Fruit fly (Drosophila melanogaster) whole organism, prepupa: ENCODE measurements around the gene CG15387.

Experiments
- Blimp-1 ChIP-seq: fragments of 200-800 bp; sonication (Bioruptor generic); optimal IDR thresholded peaks from 3 replicates; lab custom pipeline; 2017; ENCODE audit warnings: missing biosample characterization, missing genetic modification characterization, mild to moderate bottlenecking, moderate library complexity, missing genetic modification reagents
- CG10631 ChIP-seq: fragments of 200-800 bp; sonication (Bioruptor generic); optimal IDR thresholded peaks from 2 replicates; lab custom pipeline; 2016; ENCODE audit warnings: missing biosample characterization, missing genetic modification characterization
- CG11294 ChIP-seq: fragments of 200-800 bp; sonication (Bioruptor generic); IDR thresholded peaks from 2 replicates; pipeline ENCODE4 v1.3.6; 2022; ENCODE audit warnings: missing biosample characterization, missing genetic modification characterization
- CG11762 ChIP-seq: fragments of 200-800 bp; sonication (Bioruptor generic); optimal IDR thresholded peaks from 3 replicates; lab custom pipeline; 2016; ENCODE audit warnings: missing biosample characterization, missing genetic modification characterization; ENCODE audit not compliant: insufficient read depth
- CG11902 ChIP-seq: fragments of 200-800 bp; sonication (Bioruptor generic); optimal IDR thresholded peaks from 3 replicates; lab custom pipeline; 2016; ENCODE audit warnings: missing biosample characterization, missing genetic modification characterization
- CG15336 ChIP-seq: fragments of 200-800 bp; sonication (Bioruptor generic); IDR thresholded peaks from 2 replicates; pipeline ENCODE4 v1.3.6; 2022; ENCODE audit warnings: missing biosample characterization, missing genetic modification characterization
- CG1621 ChIP-seq: fragments of 200-800 bp; sonication (Bioruptor generic); optimal IDR thresholded peaks from 3 replicates; lab custom pipeline; 2018; ENCODE audit warnings: missing biosample characterization, mild to moderate bottlenecking, missing genetic modification characterization
- CG3032 ChIP-seq: fragments of 200-800 bp; optimal IDR thresholded peaks from 2 replicates; lab custom pipeline; 2019; ENCODE audit warnings: missing biosample characterization, mild to moderate bottlenecking, missing genetic modification characterization, moderate library complexity
- CG31627 ChIP-seq: fragments of 200-800 bp; sonication (Bioruptor generic); optimal IDR thresholded peaks from 3 replicates; lab custom pipeline; 2016; ENCODE audit warnings: missing biosample characterization, missing genetic modification characterization
- CG32006 ChIP-seq: fragments of 200-800 bp; sonication (Bioruptor generic); optimal IDR thresholded peaks from 3 replicates; lab custom pipeline; 2017; ENCODE audit warnings: missing biosample characterization, mild to moderate bottlenecking, missing genetic modification characterization
- CG34406 ChIP-seq: fragments of 200-800 bp; sonication (Bioruptor generic); optimal IDR thresholded peaks from 3 replicates; lab custom pipeline; 2016; ENCODE audit warnings: missing biosample characterization, missing genetic modification characterization
- CG4318 ChIP-seq: fragments of 200-800 bp; sonication (Bioruptor generic); optimal IDR thresholded peaks from 3 replicates; lab custom pipeline; 2017; ENCODE audit warnings: missing biosample characterization, mild to moderate bottlenecking, missing genetic modification characterization
- CG6276 ChIP-seq: fragments of 200-800 bp; sonication (Bioruptor generic); optimal IDR thresholded peaks from 2 replicates; lab custom pipeline; 2017; ENCODE audit warnings: missing biosample characterization, mild to moderate bottlenecking, missing genetic modification characterization
- CG6808 ChIP-seq: fragments of 200-800 bp; sonication (Bioruptor generic); optimal IDR thresholded peaks from 3 replicates; lab custom pipeline; 2017; ENCODE audit warnings: missing biosample characterization, missing genetic modification characterization, mild to moderate bottlenecking, moderate library complexity, missing genetic modification reagents
- CG6854 ChIP-seq: fragments of 200-800 bp; sonication (Bioruptor generic); optimal IDR thresholded peaks from 2 replicates; lab custom pipeline; 2017; ENCODE audit warnings: missing biosample characterization, mild to moderate bottlenecking, missing genetic modification characterization
- CG7368 ChIP-seq: fragments of 200-800 bp; sonication (Bioruptor generic); optimal IDR thresholded peaks from 3 replicates; lab custom pipeline; 2016; ENCODE audit warnings: missing biosample characterization, missing genetic modification characterization
- CG8119 ChIP-seq: fragments of 200-800 bp; sonication (Bioruptor generic); IDR thresholded peaks from 3 replicates; pipeline ENCODE4 v1.3.6; 2022; ENCODE audit warnings: missing biosample characterization, missing genetic modification characterization
- CG8319 ChIP-seq: fragments of 200-800 bp; sonication (Bioruptor generic); optimal IDR thresholded peaks from 3 replicates; lab custom pipeline; 2016; ENCODE audit warnings: missing biosample characterization, missing genetic modification characterization
- CG8632 ChIP-seq: fragments of 200-800 bp; sonication (Bioruptor generic); optimal IDR thresholded peaks from 3 replicates; lab custom pipeline; 2016; ENCODE audit warnings: missing biosample characterization, missing genetic modification characterization
- CG9139 ChIP-seq: fragments of 200-800 bp; sonication (Bioruptor generic); optimal IDR thresholded peaks from 3 replicates; lab custom pipeline; 2017; ENCODE audit warnings: missing biosample characterization, mild to moderate bottlenecking, missing genetic modification characterization
- Eip75B ChIP-seq: fragments of 200-800 bp; sonication (Bioruptor generic); optimal IDR thresholded peaks from 3 replicates; lab custom pipeline; 2016; ENCODE audit warnings: missing biosample characterization, missing genetic modification characterization
- Eip78C ChIP-seq: fragments of 200-800 bp; sonication (Bioruptor generic); peaks from one replicate; lab custom pipeline; 2016; ENCODE audit warnings: missing biosample characterization, missing genetic modification characterization
- Eip93F ChIP-seq: fragments of 200-800 bp; sonication (Bioruptor generic); optimal IDR thresholded peaks from 2 replicates; lab custom pipeline; 2016; ENCODE audit warnings: missing biosample characterization, mild to moderate bottlenecking, missing genetic modification characterization
- Ets21C ChIP-seq: fragments of 200-800 bp; sonication (Bioruptor generic); optimal IDR thresholded peaks from 3 replicates; lab custom pipeline; 2016; ENCODE audit warnings: missing biosample characterization, missing genetic modification characterization
- Ets96B ChIP-seq: fragments of 200-800 bp; optimal IDR thresholded peaks from 2 replicates; lab custom pipeline; 2019; ENCODE audit warnings: missing biosample characterization, mild to moderate bottlenecking, missing genetic modification characterization, moderate library complexity
- Gug ChIP-seq: fragments of 200-800 bp; sonication (Bioruptor generic); IDR thresholded peaks from 2 replicates; pipeline ENCODE4 v1.3.6; 2022; ENCODE audit warnings: missing biosample characterization, missing genetic modification characterization
- Hr4 ChIP-seq: fragments of 200-800 bp; sonication (Bioruptor generic); optimal IDR thresholded peaks from 3 replicates; lab custom pipeline; 2016; ENCODE audit warnings: missing biosample characterization, missing genetic modification characterization
- Lpt ChIP-seq: fragments of 200-800 bp; sonication (Bioruptor generic); optimal IDR thresholded peaks from 3 replicates; lab custom pipeline; 2016; ENCODE audit warnings: missing biosample characterization, missing genetic modification characterization
- Met ChIP-seq: fragments of 200-800 bp; sonication (Bioruptor generic); optimal IDR thresholded peaks from 3 replicates; lab custom pipeline; 2016; ENCODE audit warnings: missing biosample characterization, missing genetic modification characterization
- OdsH ChIP-seq: fragments of 200-800 bp; sonication (Bioruptor generic); optimal IDR thresholded peaks from 3 replicates; lab custom pipeline; 2016; ENCODE audit warnings: missing biosample characterization, missing genetic modification characterization
- Sox14 ChIP-seq: fragments of 200-800 bp; sonication (Bioruptor generic); optimal IDR thresholded peaks from 3 replicates; lab custom pipeline; 2016; ENCODE audit warnings: missing biosample characterization, missing genetic modification characterization
- Sox15 ChIP-seq: fragments of 200-800 bp; sonication (Bioruptor generic); optimal IDR thresholded peaks from 3 replicates; lab custom pipeline; 2016; ENCODE audit warnings: missing biosample characterization, missing genetic modification characterization
- achi ChIP-seq: fragments of 200-800 bp; sonication (Bioruptor generic); optimal IDR thresholded peaks from 3 replicates; lab custom pipeline; 2016; ENCODE audit warnings: missing biosample characterization, missing genetic modification characterization
- acj6 ChIP-seq: fragments of 200-800 bp; sonication (Bioruptor generic); optimal IDR thresholded peaks from 3 replicates; lab custom pipeline; 2016; ENCODE audit warnings: missing biosample characterization, missing genetic modification characterization
- cyc ChIP-seq: fragments of 200-800 bp; sonication (Bioruptor generic); optimal IDR thresholded peaks from 3 replicates; lab custom pipeline; 2016; ENCODE audit warnings: missing biosample characterization, missing genetic modification characterization
- dac ChIP-seq: fragments of 200-800 bp; sonication (Bioruptor generic); optimal IDR thresholded peaks from 2 replicates; lab custom pipeline; 2017; ENCODE audit warnings: missing biosample characterization, mild to moderate bottlenecking, missing genetic modification characterization
- esn ChIP-seq: fragments of 200-800 bp; sonication (Bioruptor generic); optimal IDR thresholded peaks from 2 replicates; lab custom pipeline; 2016; ENCODE audit warnings: missing biosample characterization, mild to moderate bottlenecking, missing genetic modification characterization, moderate library complexity
- fd59A ChIP-seq: fragments of 200-800 bp; sonication (Bioruptor generic); optimal IDR thresholded peaks from 2 replicates; lab custom pipeline; 2017; ENCODE audit warnings: missing biosample characterization, mild to moderate bottlenecking, missing genetic modification characterization, missing genetic modification reagents
- fd85E ChIP-seq: fragments of 200-800 bp; sonication (Bioruptor generic); optimal IDR thresholded peaks from 3 replicates; lab custom pipeline; 2016; ENCODE audit warnings: missing biosample characterization, missing genetic modification characterization
- fkh ChIP-seq: fragments of 200-800 bp; sonication (Bioruptor generic); optimal IDR thresholded peaks from 3 replicates; lab custom pipeline; 2017; ENCODE audit warnings: missing biosample characterization, mild to moderate bottlenecking, missing genetic modification characterization, moderate library complexity
- lz ChIP-seq: fragments of 200-800 bp; sonication (Bioruptor generic); optimal IDR thresholded peaks from 3 replicates; lab custom pipeline; 2016; ENCODE audit warnings: missing biosample characterization, missing genetic modification characterization
- net ChIP-seq: fragments of 200-800 bp; sonication (Bioruptor generic); optimal IDR thresholded peaks from 3 replicates; lab custom pipeline; 2016; ENCODE audit warnings: missing biosample characterization, missing genetic modification characterization
- spab ChIP-seq: fragments of 200-800 bp; sonication (Bioruptor generic); optimal IDR thresholded peaks from 2 replicates; lab custom pipeline; 2017; ENCODE audit warnings: missing biosample characterization, mild to moderate bottlenecking, missing genetic modification characterization, missing genetic modification reagents
- ss ChIP-seq, 2 experiments: fragments of 200-800 bp; sonication (Bioruptor generic); optimal IDR thresholded peaks; 2 replicates in 1 of 2; 3 replicates in 1 of 2; lab custom pipeline; 2017 to 2018; ENCODE audit warnings: mild to moderate bottlenecking in 2 of 2, missing biosample characterization in 2 of 2, missing genetic modification characterization in 2 of 2, moderate library complexity in 1 of 2
- svp ChIP-seq: fragments of 200-800 bp; sonication (Bioruptor generic); peaks from one replicate; lab custom pipeline; 2016; ENCODE audit warnings: missing biosample characterization, missing genetic modification characterization
- topi ChIP-seq: fragments of 200-800 bp; sonication (Bioruptor generic); optimal IDR thresholded peaks from 3 replicates; lab custom pipeline; 2016; ENCODE audit warnings: missing biosample characterization, missing genetic modification characterization

The CG15387 gene

DNA sequence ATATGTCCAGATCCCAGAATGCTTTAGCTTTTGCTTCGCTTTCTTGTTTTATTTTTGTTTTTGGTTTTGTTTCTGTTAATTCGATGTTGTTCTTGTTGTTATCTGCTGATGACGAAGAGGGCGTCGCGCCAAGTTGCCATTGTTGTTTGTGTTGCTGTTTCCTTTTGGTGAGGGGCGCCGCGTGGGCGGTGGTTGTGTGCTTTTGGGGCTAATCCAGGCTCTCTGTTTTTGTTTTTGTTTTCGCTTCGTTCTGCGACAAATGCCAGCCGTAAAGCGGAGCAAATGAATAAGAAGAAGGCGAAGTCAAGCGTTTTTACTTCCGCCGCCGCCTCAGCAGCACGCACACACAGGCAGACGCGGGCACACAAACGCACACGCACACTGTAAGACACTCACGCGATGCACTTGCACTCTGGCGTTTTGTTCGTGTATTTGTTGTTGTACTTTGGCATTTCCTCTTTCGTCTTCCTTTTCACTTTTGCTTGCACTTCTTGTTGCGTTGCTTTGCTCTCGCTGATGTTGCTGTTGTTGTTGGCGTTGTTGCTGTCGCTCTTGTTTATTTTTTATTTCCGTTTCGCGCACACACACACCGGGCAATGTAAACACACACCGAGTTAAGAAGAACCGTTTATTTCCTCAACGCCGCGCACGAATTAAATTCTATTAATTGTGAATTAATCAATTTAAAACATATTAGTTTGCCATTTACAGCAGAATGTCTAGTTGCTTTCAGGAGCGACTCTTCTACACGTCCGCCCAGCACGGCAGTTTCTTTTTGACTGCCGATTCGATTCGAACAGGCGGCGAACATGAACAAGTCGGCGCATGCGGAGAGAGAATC is 47.9 kb downstream of the CG15387 start, which contains the start of gene aop (continued):
- TF ChIP-seq CG6854, result peak; percentile 54
- peak; percentile 25 for TF ChIP-seq CG8632 (GFP tag; lab: Kevin White, UChicago)
- TF ChIP-seq CG34406, result no peak
- no peak for TF ChIP-seq CG31627 (GFP tag; lab: Kevin White, UChicago)
- TF ChIP-seq Ets96B (tag; lab: Kevin White, UChicago), result peak; percentile 29
- TF ChIP-seq CG6808 (GFP tag; lab: Kevin White, UChicago), result peak; percentile 40
- TF ChIP-seq OdsH (GFP tag; lab: Kevin White, UChicago), result no peak
- TF ChIP-seq acj6, result no peak
- TF ChIP-seq, all 60 proteins: peak for 30

DNA sequence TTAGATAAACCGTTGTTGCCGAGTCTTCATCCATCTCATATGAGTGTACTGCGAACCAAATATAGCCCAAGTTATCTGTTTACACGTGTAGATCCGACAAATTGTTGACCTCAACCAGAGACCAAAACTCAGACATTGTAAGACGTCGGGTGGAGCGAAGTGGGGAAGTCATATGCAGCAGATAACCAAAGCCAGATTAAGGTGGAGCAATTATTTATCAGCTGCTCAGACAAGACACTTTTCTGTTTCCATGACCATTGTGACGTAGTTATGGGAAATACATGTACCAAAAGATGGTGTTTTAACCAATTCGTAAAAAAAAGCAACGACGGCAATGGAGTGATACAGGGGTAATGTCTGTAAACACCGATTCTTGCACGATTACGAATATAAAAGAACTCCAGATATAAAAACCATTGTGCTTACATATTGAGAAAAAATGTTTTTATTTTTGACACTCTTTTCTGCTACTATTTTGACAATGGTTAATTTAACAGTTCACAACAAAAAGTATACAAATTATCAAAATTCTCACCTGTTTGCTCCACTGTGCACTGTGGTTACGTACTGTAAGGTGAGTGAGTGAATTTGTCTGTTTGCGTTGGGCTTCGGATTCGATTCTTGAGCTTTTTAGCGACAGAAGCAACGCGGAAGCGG is 48.7 kb downstream of the CG15387 start:
- TF ChIP-seq CG6854, result no peak
- no peak for TF ChIP-seq CG6808 (GFP tag; lab: Kevin White, UChicago)
- peak; percentile 70 for TF ChIP-seq Ets21C (GFP tag; lab: Kevin White, UChicago)
- no peak for TF ChIP-seq CG11294 (GFP tag; lab: Robert Waterston, UW)
- TF ChIP-seq Sox15 (GFP tag; lab: Kevin White, UChicago), result peak; percentile 67
- peak; percentile 66 for TF ChIP-seq CG8319 (GFP tag; lab: Kevin White, UChicago)
- TF ChIP-seq CG15336 (GFP tag; lab: Robert Waterston, UW), result peak; percentile 39; the same call in 1 of the 2 replicates
- peak; percentile 59 for TF ChIP-seq CG32006
- peak; percentile 19 for TF ChIP-seq CG4318 (GFP tag; lab: Kevin White, UChicago)
- TF ChIP-seq Eip93F (GFP tag; lab: Kevin White, UChicago), result peak; percentile 52
- peak; percentile 86 for TF ChIP-seq esn
- peak; percentile 72 for TF ChIP-seq cyc (GFP tag; lab: Kevin White, UChicago)
- peak; percentile 92 for TF ChIP-seq Eip78C (GFP tag; lab: Kevin White, UChicago)
- peak; percentile 70 for TF ChIP-seq achi (GFP tag; lab: Kevin White, UChicago)
- TF ChIP-seq svp (GFP tag; lab: Kevin White, UChicago), result peak; percentile 93
- peak; percentile 22 for TF ChIP-seq CG6276 (GFP tag; lab: Kevin White, UChicago)
- peak; percentile 63 for TF ChIP-seq OdsH (GFP tag; lab: Kevin White, UChicago)
- TF ChIP-seq CG7368, result peak; percentile 55
- no peak for TF ChIP-seq Gug (GFP tag; lab: Robert Waterston, UW)
- peak; percentile 78 for TF ChIP-seq CG31627 (GFP tag; lab: Kevin White, UChicago)
- peak; percentile 15; the same call in 1 of the 3 replicates for TF ChIP-seq CG8119 (GFP tag; lab: Robert Waterston, UW)
- peak; percentile 81 for TF ChIP-seq topi (GFP tag; lab: Kevin White, UChicago)
- peak; percentile 57 for TF ChIP-seq net (GFP tag; lab: Kevin White, UChicago)
- TF ChIP-seq spab (GFP tag; lab: Kevin White, UChicago), result peak; percentile 25
- TF ChIP-seq Met (GFP tag; lab: Kevin White, UChicago), result peak; percentile 78
- TF ChIP-seq lz (GFP tag; lab: Kevin White, UChicago), result peak; percentile 83
- TF ChIP-seq fd59A, result peak; percentile 23
- no peak for TF ChIP-seq Lpt (GFP tag; lab: Kevin White, UChicago)
- TF ChIP-seq Sox14 (GFP tag; lab: Kevin White, UChicago), result peak; percentile 81
- TF ChIP-seq CG34406, result peak; percentile 59
- TF ChIP-seq dac (GFP tag; lab: Kevin White, UChicago), result no peak
- peak; percentile 24 for TF ChIP-seq CG1621
- peak; percentile 49 for TF ChIP-seq CG11902
- peak; percentile 60 for TF ChIP-seq Hr4 (GFP tag; lab: Kevin White, UChicago)
- TF ChIP-seq Blimp-1 (GFP tag; lab: Kevin White, UChicago), result no peak
- no peak for TF ChIP-seq fd85E (GFP tag; lab: Kevin White, UChicago)
- peak; percentile 51 for TF ChIP-seq CG3032 (tag; lab: Kevin White, UChicago)
- peak; percentile 61 for TF ChIP-seq fkh (GFP tag; lab: Kevin White, UChicago)
- peak; percentile 63 for TF ChIP-seq Eip75B
- no peak for TF ChIP-seq ss (GFP tag; optimal IDR thresholded peaks at IDR 0.05; lab: Kevin White, UChicago)
- no peak for TF ChIP-seq CG9139
- peak; percentile 72 for TF ChIP-seq acj6
- peak; percentile 73 for TF ChIP-seq CG10631
- TF ChIP-seq CG11762 (GFP tag; lab: Kevin White, UChicago), result peak; percentile 75
